Worm (Caenorhabditis elegans) whole organism, L3 larva: ENCODE data around the gene cyp-33E1.

Experiments
- ceh-9 ChIP-seq: sonication (generic microtip); optimal IDR thresholded peaks from 2 replicates; lab custom pipeline; 2018; ENCODE audit warnings: missing biosample characterization, missing genetic modification characterization
- snpc-4 ChIP-seq: fragments of 150-350 bp; optimal IDR thresholded peaks from 2 replicates; lab custom pipeline; 2014; ENCODE audit warnings: missing biosample characterization, missing genetic modification characterization
- ztf-11 ChIP-seq: fragments of 150-350 bp; optimal IDR thresholded peaks from 2 replicates; lab custom pipeline; 2014; ENCODE audit warnings: missing biosample characterization, missing genetic modification characterization

ce11 chrIV:8628262-8628661 lies 20.1 kb downstream of the cyp-33E1 start:
- TF ChIP-seq ceh-9 (tag; lab: Kevin White, UChicago) (no peak), ztf-11 (tag; lab: Kevin White, UChicago) (no peak), snpc-4 (tag; lab: Kevin White, UChicago) (no peak)
